Worm (Caenorhabditis elegans) whole organism, L3 larva: ENCODE data around the gene R09E12.9.

Experiments
- R02D3.7 ChIP-seq: fragments of 150-350 bp; optimal IDR thresholded peaks from 2 replicates; lab custom pipeline; 2014; ENCODE audit warnings: missing biosample characterization, missing genetic modification characterization
- ZK546.5 ChIP-seq: sonication (generic microtip); optimal IDR thresholded peaks from 2 replicates; lab custom pipeline; 2017; ENCODE audit warnings: missing biosample characterization, missing genetic modification characterization
- aly-2 ChIP-seq: fragments of 150-350 bp; optimal IDR thresholded peaks from 2 replicates; lab custom pipeline; 2014; ENCODE audit warnings: missing biosample characterization, missing genetic modification characterization
- ama-1 ChIP-seq: fragments of 150-350 bp; optimal IDR thresholded peaks from 2 replicates; lab custom pipeline; 2018
- ceh-28 ChIP-seq: fragments of 150-350 bp; optimal IDR thresholded peaks from 2 replicates; lab custom pipeline; 2014; ENCODE audit warnings: missing biosample characterization, missing genetic modification reagents, missing genetic modification characterization
- ceh-82 ChIP-seq: fragments of 150-350 bp; optimal IDR thresholded peaks from 2 replicates; lab custom pipeline; 2014; ENCODE audit warnings: missing biosample characterization, missing genetic modification characterization
- ceh-9 ChIP-seq: sonication (generic microtip); optimal IDR thresholded peaks from 2 replicates; lab custom pipeline; 2018; ENCODE audit warnings: missing biosample characterization, missing genetic modification characterization
- daf-12 ChIP-seq: fragments of 150-350 bp; optimal IDR thresholded peaks from 2 replicates; lab custom pipeline; 2014; ENCODE audit warnings: missing biosample characterization, missing genetic modification reagents, missing genetic modification characterization
- egl-5 ChIP-seq: fragments of 150-350 bp; optimal IDR thresholded peaks from 2 replicates; lab custom pipeline; 2017; ENCODE audit warnings: missing biosample characterization, missing genetic modification reagents, missing genetic modification characterization, inconsistent platforms
- elt-1 ChIP-seq: fragments of 150-350 bp; optimal IDR thresholded peaks from 2 replicates; lab custom pipeline; 2014; ENCODE audit warnings: missing biosample characterization, missing genetic modification characterization
- elt-2 ChIP-seq: sonication (generic microtip); optimal IDR thresholded peaks from 2 replicates; lab custom pipeline; 2016; ENCODE audit warnings: missing genetic modification reagents, mild to moderate bottlenecking, missing genetic modification characterization, missing compliant biosample characterization
- eor-1 ChIP-seq, 2 experiments: fragments of 150-350 bp; optimal IDR thresholded peaks; 2 replicates each; lab custom pipeline; 2014 to 2018; ENCODE audit warnings: missing biosample characterization in 2 of 2, missing genetic modification characterization in 2 of 2
- fkh-10 ChIP-seq: sonication (generic microtip); optimal IDR thresholded peaks from 2 replicates; lab custom pipeline; 2017; ENCODE audit warnings: missing biosample characterization, missing genetic modification reagents, missing genetic modification characterization
- hmg-11 ChIP-seq: sonication (generic microtip); optimal IDR thresholded peaks from 2 replicates; lab custom pipeline; 2016; ENCODE audit warnings: missing genetic modification characterization, missing compliant biosample characterization
- jun-1 ChIP-seq: fragments of 150-350 bp; optimal IDR thresholded peaks from 2 replicates; lab custom pipeline; 2014; ENCODE audit warnings: missing biosample characterization, missing genetic modification reagents, missing genetic modification characterization
- mdl-1 ChIP-seq: fragments of 150-350 bp; optimal IDR thresholded peaks from 2 replicates; lab custom pipeline; 2014; ENCODE audit warnings: missing biosample characterization, missing genetic modification characterization
- nfya-1 ChIP-seq: sonication (generic microtip); optimal IDR thresholded peaks from 2 replicates; lab custom pipeline; 2017; ENCODE audit warnings: missing genetic modification characterization, mild to moderate bottlenecking, missing compliant biosample characterization, antibody characterized with exemption, moderate library complexity; ENCODE audit not compliant: insufficient read depth
- nhr-11 ChIP-seq: fragments of 150-350 bp; optimal IDR thresholded peaks from 2 replicates; lab custom pipeline; 2014; ENCODE audit warnings: missing biosample characterization, missing genetic modification characterization
- nhr-12 ChIP-seq: fragments of 150-350 bp; optimal IDR thresholded peaks from 2 replicates; lab custom pipeline; 2014; ENCODE audit warnings: missing biosample characterization, missing genetic modification characterization
- nhr-23 ChIP-seq: fragments of 150-350 bp; optimal IDR thresholded peaks from 2 replicates; lab custom pipeline; 2014; ENCODE audit warnings: missing biosample characterization, missing genetic modification reagents, missing genetic modification characterization
- nhr-237 ChIP-seq: fragments of 150-350 bp; optimal IDR thresholded peaks from 2 replicates; lab custom pipeline; 2014; ENCODE audit warnings: missing biosample characterization, missing genetic modification characterization
- nhr-28 ChIP-seq: fragments of 150-350 bp; optimal IDR thresholded peaks from 2 replicates; lab custom pipeline; 2014; ENCODE audit warnings: missing biosample characterization, missing genetic modification characterization
- nhr-43 ChIP-seq: sonication (generic microtip); optimal IDR thresholded peaks from 2 replicates; lab custom pipeline; 2016; ENCODE audit warnings: mild to moderate bottlenecking, missing genetic modification characterization, missing compliant biosample characterization; ENCODE audit not compliant: poor library complexity, severe bottlenecking
- nhr-67 ChIP-seq: fragments of 150-350 bp; optimal IDR thresholded peaks from 2 replicates; lab custom pipeline; 2014; ENCODE audit warnings: missing biosample characterization, missing genetic modification characterization
- nhr-76 ChIP-seq: fragments of 150-350 bp; sonication (generic microtip); optimal IDR thresholded peaks from 5 replicates; lab custom pipeline; 2014; ENCODE audit warnings: missing biosample characterization, missing genetic modification characterization
- nhr-77 ChIP-seq: fragments of 150-350 bp; optimal IDR thresholded peaks from 2 replicates; lab custom pipeline; 2014; ENCODE audit warnings: missing biosample characterization, missing genetic modification characterization
- pha-4 ChIP-seq: fragments of 150-350 bp; optimal IDR thresholded peaks from 2 replicates; lab custom pipeline; 2014; ENCODE audit warnings: missing biosample characterization, missing genetic modification reagents, missing genetic modification characterization
- pqm-1 ChIP-seq: fragments of 150-350 bp; optimal IDR thresholded peaks from 2 replicates; lab custom pipeline; 2017; ENCODE audit warnings: missing biosample characterization, missing genetic modification characterization, inconsistent platforms
- skn-1 ChIP-seq: fragments of 150-350 bp; optimal IDR thresholded peaks from 2 replicates; lab custom pipeline; 2014; ENCODE audit warnings: missing biosample characterization, missing genetic modification characterization
- tbx-2 ChIP-seq: sonication (generic microtip); optimal IDR thresholded peaks from 2 replicates; lab custom pipeline; 2016; ENCODE audit warnings: mild to moderate bottlenecking, missing genetic modification characterization, missing compliant biosample characterization
- unc-39 ChIP-seq: sonication (generic microtip); optimal IDR thresholded peaks from 4 replicates; lab custom pipeline; 2017; ENCODE audit warnings: missing biosample characterization, missing genetic modification characterization
- unc-62 ChIP-seq: fragments of 150-350 bp; sonication (generic microtip); optimal IDR thresholded peaks from 4 replicates; lab custom pipeline; 2014; ENCODE audit warnings: missing biosample characterization, missing genetic modification reagents, missing genetic modification characterization
- ztf-11 ChIP-seq: fragments of 150-350 bp; optimal IDR thresholded peaks from 2 replicates; lab custom pipeline; 2014; ENCODE audit warnings: missing biosample characterization, missing genetic modification characterization
- ztf-4 ChIP-seq: fragments of 150-350 bp; optimal IDR thresholded peaks from 2 replicates; lab custom pipeline; 2014; ENCODE audit warnings: missing biosample characterization, missing genetic modification characterization

The R09E12.9 gene

DNA sequence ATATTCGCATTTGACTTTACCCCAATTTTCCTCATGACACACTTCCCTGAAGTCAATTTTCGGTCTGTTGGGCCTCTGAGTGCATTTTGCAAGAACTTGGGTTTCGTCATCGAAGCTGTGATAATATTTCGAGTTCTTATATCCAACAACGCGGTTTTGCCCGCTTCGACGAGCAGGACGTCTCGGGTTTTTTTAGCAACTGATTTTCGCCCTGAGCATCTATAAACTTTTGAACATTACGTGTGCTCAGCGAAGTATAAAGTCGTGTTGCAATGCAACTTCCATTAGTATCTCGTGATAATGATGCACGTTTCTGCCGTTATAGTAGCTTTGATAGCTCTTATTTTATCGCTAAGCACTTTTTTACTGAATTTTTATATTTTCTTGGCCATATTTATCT, 2.6 kb downstream of the R09E12.9 start, which contains the start of gene srbc-60:
Gene srbc-60, plus strand, starts transcription at position 301 of the 400 bp plus-strand sequence.
- TF ChIP-seq unc-39 (tag; lab: Kevin White, UChicago) (no peak), nfya-1 (no peak), ztf-11 (tag; lab: Kevin White, UChicago) (no peak), hmg-11 (tag; lab: Kevin White, UChicago) (no peak), pha-4 (tag; lab: Kevin White, UChicago) (no peak), fkh-10 (no peak), tbx-2 (tag; lab: Kevin White, UChicago) (no peak), ceh-9 (no peak), ztf-4 (tag; lab: Kevin White, UChicago) (no peak), nhr-76 (tag; lab: Kevin White, UChicago) (no peak), ZK546.5 (tag; lab: Kevin White, UChicago) (no peak), nhr-237 (tag; lab: Kevin White, UChicago) (no peak), pqm-1 (tag; lab: Kevin White, UChicago) (no peak), ceh-82 (tag; lab: Kevin White, UChicago) (no peak), nhr-23 (no peak), ama-1 (no peak), daf-12 (tag; lab: Kevin White, UChicago) (no peak), nhr-28 (tag; lab: Kevin White, UChicago) (no peak), eor-1 (tag; optimal IDR thresholded peaks at IDR 0.05; lab: Kevin White, UChicago) (no peak), nhr-11 (tag; lab: Kevin White, UChicago) (no peak)

DNA sequence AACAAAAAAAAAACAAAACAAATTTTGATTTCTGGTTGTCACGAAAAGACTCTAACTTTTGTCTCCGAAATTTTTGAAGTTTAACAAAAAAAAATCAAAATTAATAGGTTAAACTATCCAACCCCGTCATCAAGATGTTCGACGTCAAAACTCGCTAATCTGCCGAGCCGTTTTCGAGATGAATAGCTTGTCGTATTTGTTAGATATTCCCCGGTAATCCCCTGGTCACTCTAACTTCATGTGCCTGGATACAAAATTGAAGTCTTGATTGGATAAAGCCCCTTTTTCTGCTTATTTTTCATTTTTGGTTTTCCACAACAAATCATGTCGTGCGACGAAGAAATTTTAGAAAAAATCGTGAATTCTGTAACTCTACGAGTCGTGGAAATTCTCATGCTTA, 5.0 kb downstream of the R09E12.9 start, which contains the start of gene srab-16:
Gene srab-16, plus strand, starts transcription at position 301 of the 400 bp plus-strand sequence.
- TF ChIP-seq hmg-11 (tag; lab: Kevin White, UChicago) = no peak
- no peak for TF ChIP-seq nhr-77 (tag; lab: Kevin White, UChicago)
- TF ChIP-seq egl-5 (tag; lab: Kevin White, UChicago) = no peak

DNA sequence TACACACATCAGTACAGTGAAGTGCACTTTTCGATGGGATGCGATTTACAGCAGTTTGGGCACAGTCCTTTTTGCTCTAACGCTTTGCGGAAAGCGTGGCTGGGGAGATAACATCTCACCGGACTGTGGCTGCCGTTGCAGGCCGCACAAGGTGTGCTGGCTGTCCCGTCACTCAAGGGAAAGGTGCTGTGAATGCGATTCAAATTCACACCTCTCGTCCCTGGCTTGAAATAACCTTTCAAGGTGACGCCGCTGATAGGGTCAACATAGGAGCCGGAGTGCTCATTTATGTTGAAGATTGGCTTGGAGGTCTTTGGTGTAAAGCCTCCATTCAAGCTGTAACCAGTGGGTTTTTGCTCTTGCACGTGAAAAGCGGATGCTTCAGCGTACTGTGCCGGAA, 16.7 kb downstream of the R09E12.9 start:
- no peak for TF ChIP-seq nhr-12
- TF ChIP-seq mdl-1 (tag; lab: Kevin White, UChicago) = no peak
- no peak for TF ChIP-seq unc-39 (tag; lab: Kevin White, UChicago)
- no peak for TF ChIP-seq ceh-28 (tag; lab: Kevin White, UChicago)
- no peak for TF ChIP-seq unc-62 (GFP tag; lab: Kevin White, UChicago)
- TF ChIP-seq aly-2 (tag; lab: Kevin White, UChicago) = no peak
- no peak for TF ChIP-seq eor-1 (tag; optimal IDR thresholded peaks at IDR 0.05; lab: Kevin White, UChicago)
- TF ChIP-seq nhr-67 (tag; lab: Kevin White, UChicago) = no peak
- TF ChIP-seq nfya-1 = no peak

DNA sequence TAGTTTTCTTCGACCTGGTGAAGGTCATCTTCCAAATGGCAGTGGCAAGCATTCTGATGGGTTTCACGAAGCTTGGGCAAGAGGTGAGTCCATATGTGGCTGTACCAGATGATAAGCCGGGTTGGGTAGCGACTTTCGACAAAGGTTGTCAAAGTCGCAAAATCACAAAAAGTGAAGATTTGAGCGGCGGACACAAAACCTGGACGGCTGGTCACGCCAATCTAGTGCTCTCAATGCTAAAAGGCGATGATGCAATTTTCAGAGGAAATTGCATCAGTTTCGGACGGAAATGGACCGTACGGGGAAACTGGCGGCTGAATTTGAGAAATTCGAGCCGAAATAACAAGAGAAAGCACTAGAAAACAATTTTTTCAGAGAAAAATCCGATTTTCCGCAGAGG, 19.8 kb downstream of the R09E12.9 start:
- TF ChIP-seq ZK546.5 (tag; lab: Kevin White, UChicago) (no peak), pqm-1 (tag; lab: Kevin White, UChicago) (no peak), ceh-28 (tag; lab: Kevin White, UChicago) (no peak), skn-1 (no peak), R02D3.7 (tag; lab: Kevin White, UChicago) (no peak), ztf-11 (tag; lab: Kevin White, UChicago) (no peak), nhr-43 (no peak), tbx-2 (tag; lab: Kevin White, UChicago) (no peak), nfya-1 (no peak), elt-1 (tag; lab: Kevin White, UChicago) (no peak), jun-1 (tag; lab: Kevin White, UChicago) (no peak), nhr-77 (tag; lab: Kevin White, UChicago) (no peak), unc-39 (tag; lab: Kevin White, UChicago) (no peak), elt-2 (tag; lab: Kevin White, UChicago) (no peak), pha-4 (tag; lab: Kevin White, UChicago) (no peak), hmg-11 (tag; lab: Kevin White, UChicago) (no peak)

DNA sequence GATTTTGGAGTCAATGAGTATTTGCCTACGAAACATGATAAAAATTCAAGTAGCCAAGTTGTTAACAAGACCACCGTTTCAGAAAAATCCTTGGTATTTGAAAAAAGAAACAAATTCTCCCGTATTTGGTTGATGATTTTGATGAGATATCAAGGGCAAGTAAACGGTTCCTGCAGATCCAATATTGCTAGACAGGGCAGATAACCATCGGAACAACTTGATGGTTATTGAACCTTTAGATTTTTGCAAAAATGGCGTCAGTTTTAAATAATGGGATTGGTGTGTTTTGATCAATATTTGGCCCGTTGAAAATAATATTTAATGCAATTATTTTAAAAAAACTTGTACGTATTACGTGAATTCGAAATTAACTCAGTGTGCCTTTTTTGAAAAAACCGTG, 22.9 kb downstream of the R09E12.9 start:
- TF ChIP-seq ztf-11 (tag; lab: Kevin White, UChicago) (no peak), elt-1 (tag; lab: Kevin White, UChicago) (peak; percentile 52)
